Worm (Caenorhabditis elegans) whole organism, L1 larva: ENCODE results near the gene F46E10.2.

Experiments
- C04F5.9 ChIP-seq: sonication (generic microtip); optimal IDR thresholded peaks from 2 replicates; lab custom pipeline; 2016; ENCODE audit warnings: missing genetic modification characterization, missing compliant biosample characterization
- C34B4.2 ChIP-seq: sonication (generic microtip); optimal IDR thresholded peaks from 2 replicates; lab custom pipeline; 2017; ENCODE audit warnings: mild to moderate bottlenecking, missing genetic modification characterization, missing compliant biosample characterization
- Y116A8C.19 ChIP-seq: sonication (generic microtip); optimal IDR thresholded peaks from 2 replicates; lab custom pipeline; 2016; ENCODE audit warnings: missing compliant biosample characterization, missing genetic modification characterization, borderline replicate concordance
- blmp-1 ChIP-seq: fragments of 150-350 bp; optimal IDR thresholded peaks from 2 replicates; lab custom pipeline; 2014; ENCODE audit warnings: missing biosample characterization, missing genetic modification characterization
- ceh-63 ChIP-seq: fragments of 200-800 bp; sonication (Bioruptor generic); optimal IDR thresholded peaks from 2 replicates; lab custom pipeline; 2018; ENCODE audit warnings: mild to moderate bottlenecking, missing genetic modification characterization, missing compliant biosample characterization
- ceh-82 ChIP-seq, 3 experiments: fragments of 150-350 bp in 1 of 3; sonication (generic microtip) in 2 of 3; optimal IDR thresholded peaks; 2 replicates each; lab custom pipeline; 2014 to 2017; ENCODE audit warnings: missing biosample characterization in 3 of 3, missing genetic modification characterization in 3 of 3
- efl-3 ChIP-seq: fragments of 200-800 bp; sonication (Bioruptor generic); optimal IDR thresholded peaks from 2 replicates; lab custom pipeline; 2018; ENCODE audit warnings: mild to moderate bottlenecking, missing genetic modification characterization, missing compliant biosample characterization
- egl-27 ChIP-seq, 2 experiments: fragments of 150-350 bp in 1 of 2; sonication (generic microtip); optimal IDR thresholded peaks; 3 replicates each; lab custom pipeline; 2017 to 2018; ENCODE audit warnings: missing biosample characterization in 2 of 2, missing genetic modification characterization in 2 of 2, missing genetic modification reagents in 2 of 2
- elt-2 ChIP-seq: sonication (generic microtip); optimal IDR thresholded peaks from 2 replicates; lab custom pipeline; 2016; ENCODE audit warnings: missing genetic modification characterization, mild to moderate bottlenecking, inconsistent platforms, missing compliant biosample characterization, missing genetic modification reagents
- ets-5 ChIP-seq: fragments of 200-800 bp; sonication (Bioruptor generic); IDR thresholded peaks from 2 replicates; pipeline ENCODE4 v1.3.6; 2022; ENCODE audit warnings: missing genetic modification characterization, missing compliant biosample characterization
- fkh-10 ChIP-seq: sonication (generic microtip); optimal IDR thresholded peaks from 2 replicates; lab custom pipeline; 2017; ENCODE audit warnings: missing biosample characterization, missing genetic modification reagents, missing genetic modification characterization
- fkh-4 ChIP-seq: sonication (generic microtip); optimal IDR thresholded peaks from 2 replicates; lab custom pipeline; 2016; ENCODE audit warnings: missing compliant biosample characterization, missing genetic modification characterization, borderline replicate concordance
- grh-1 ChIP-seq: fragments of 200-800 bp; sonication (Bioruptor generic); IDR thresholded peaks from 2 replicates; pipeline ENCODE4 v1.3.6; 2022; ENCODE audit warnings: missing genetic modification reagents, missing genetic modification characterization, missing compliant biosample characterization
- hlh-17 ChIP-seq: fragments of 200-800 bp; sonication (Bioruptor generic); optimal IDR thresholded peaks from 2 replicates; lab custom pipeline; 2018; ENCODE audit warnings: missing genetic modification characterization, mild to moderate bottlenecking, missing compliant biosample characterization, moderate library complexity, borderline replicate concordance
- hlh-4 ChIP-seq: sonication (generic microtip); optimal IDR thresholded peaks from 2 replicates; lab custom pipeline; 2016; ENCODE audit warnings: mild to moderate bottlenecking, missing genetic modification characterization, missing compliant biosample characterization
- jun-1 ChIP-seq: fragments of 150-350 bp; optimal IDR thresholded peaks from 2 replicates; lab custom pipeline; 2014; ENCODE audit warnings: missing biosample characterization, missing genetic modification reagents, missing genetic modification characterization
- lin-14 ChIP-seq: fragments of 200-800 bp; sonication (Bioruptor generic); optimal IDR thresholded peaks from 2 replicates; lab custom pipeline; 2018; ENCODE audit warnings: mild to moderate bottlenecking, missing genetic modification characterization, moderate library complexity, missing compliant biosample characterization
- lin-35 ChIP-seq, 2 experiments: fragments of 150-350 bp; optimal IDR thresholded peaks; 2 replicates each; lab custom pipeline; 2014; ENCODE audit warnings: missing biosample characterization in 2 of 2, missing genetic modification characterization in 2 of 2, missing genetic modification reagents in 2 of 2
- mef-2 ChIP-seq: fragments of 150-350 bp; optimal IDR thresholded peaks from 2 replicates; lab custom pipeline; 2014; ENCODE audit warnings: missing biosample characterization, missing genetic modification characterization
- mep-1 ChIP-seq: fragments of 150-350 bp; optimal IDR thresholded peaks from 2 replicates; lab custom pipeline; 2014; ENCODE audit warnings: missing biosample characterization, missing genetic modification characterization
- nhr-20 ChIP-seq: sonication (generic microtip); optimal IDR thresholded peaks from 2 replicates; lab custom pipeline; 2016; ENCODE audit warnings: mild to moderate bottlenecking, missing genetic modification characterization, missing compliant biosample characterization
- nhr-47 ChIP-seq: sonication (generic microtip); optimal IDR thresholded peaks from 2 replicates; lab custom pipeline; 2016; ENCODE audit warnings: mild to moderate bottlenecking, missing genetic modification characterization, moderate library complexity, missing compliant biosample characterization
- nhr-85 ChIP-seq: sonication (generic microtip); peaks from one replicate; lab custom pipeline; 2016; ENCODE audit warnings: missing genetic modification characterization, inconsistent platforms, missing compliant biosample characterization
- pqm-1 ChIP-seq: sonication (generic microtip); optimal IDR thresholded peaks from 3 replicates; lab custom pipeline; 2017; ENCODE audit warnings: missing biosample characterization, missing genetic modification characterization
- sptf-1 ChIP-seq: fragments of 150-350 bp; optimal IDR thresholded peaks from 2 replicates; lab custom pipeline; 2014; ENCODE audit warnings: missing biosample characterization, missing genetic modification characterization
- tbx-2 ChIP-seq: sonication (generic microtip); optimal IDR thresholded peaks from 2 replicates; lab custom pipeline; 2016; ENCODE audit warnings: missing genetic modification characterization, missing compliant biosample characterization
- unc-86 ChIP-seq: sonication (generic microtip); optimal IDR thresholded peaks from 2 replicates; lab custom pipeline; 2016; ENCODE audit warnings: missing genetic modification characterization, missing compliant biosample characterization
- unc-98 ChIP-seq: fragments of 200-800 bp; sonication (Bioruptor generic); IDR thresholded peaks from 2 replicates; pipeline ENCODE4 v1.3.6; 2022; ENCODE audit warnings: missing genetic modification characterization, missing compliant biosample characterization
- vab-15 ChIP-seq: sonication (generic microtip); optimal IDR thresholded peaks from 2 replicates; lab custom pipeline; 2017; ENCODE audit warnings: missing genotype, mild to moderate bottlenecking, missing genetic modification characterization, missing compliant biosample characterization
- zip-4 ChIP-seq: fragments of 200-800 bp; sonication (Bioruptor generic); optimal IDR thresholded peaks from 2 replicates; lab custom pipeline; 2018; ENCODE audit warnings: mild to moderate bottlenecking, missing genetic modification characterization, moderate library complexity, missing compliant biosample characterization
- ztf-4 ChIP-seq: fragments of 150-350 bp; optimal IDR thresholded peaks from 2 replicates; lab custom pipeline; 2014; ENCODE audit warnings: missing biosample characterization, missing genetic modification characterization

The F46E10.2 gene

ce11 chrV:6487878-6488277, 32.4 kb upstream of the F46E10.2 start:
- peak; percentile 46 for TF ChIP-seq elt-2 (tag; lab: Kevin White, UChicago)
- no peak for TF ChIP-seq blmp-1 (tag; lab: Kevin White, UChicago)
- TF ChIP-seq, all 84 proteins: peak for 1

ce11 chrV:6488849-6489248, 31.4 kb upstream of the F46E10.2 start, which contains the start of gene lec-10:
Gene lec-10 (minus strand): TSS chrV:6489120.
- TF ChIP-seq ets-5 (no peak), nhr-20 (tag; lab: Kevin White, UChicago) (peak; percentile 5), sptf-1 (tag; lab: Kevin White, UChicago) (no peak), unc-98 (GFP tag; lab: Robert Waterston, UW) (no peak), fkh-10 (GFP tag; lab: Kevin White, UChicago) (no peak), pqm-1 (tag; lab: Kevin White, UChicago) (peak; percentile 81), lin-14 (GFP tag; lab: Kevin White, UChicago) (no peak), C04F5.9 (tag; lab: Kevin White, UChicago) (no peak), jun-1 (tag; lab: Kevin White, UChicago) (peak; percentile 39), unc-86 (tag; lab: Kevin White, UChicago) (no peak), fkh-4 (tag; lab: Kevin White, UChicago) (no peak), zip-4 (GFP tag; lab: Kevin White, UChicago) (no peak), ceh-63 (GFP tag; lab: Kevin White, UChicago) (no peak), mep-1 (tag; lab: Kevin White, UChicago) (no peak), mef-2 (tag; lab: Kevin White, UChicago) (no peak), elt-2 (tag; lab: Kevin White, UChicago) (peak; percentile 87), ceh-82 (tag; optimal IDR thresholded peaks at IDR 0.05; lab: Kevin White, UChicago) (no peak), Y116A8C.19 (tag; lab: Kevin White, UChicago) (no peak), lin-35 (GFP tag; optimal IDR thresholded peaks at IDR 0.05; lab: Kevin White, UChicago) (peak in 1 of 2 experiments; percentile 47), C34B4.2 (no peak)

- TF ChIP-seq lin-35 (GFP tag; optimal IDR thresholded peaks at IDR 0.05; lab: Kevin White, UChicago), result peak in 1 of 2 experiments; percentile 8
- no peak for TF ChIP-seq grh-1 (GFP tag; lab: Robert Waterston, UW)
- TF ChIP-seq elt-2 (tag; lab: Kevin White, UChicago), result peak; percentile 67
- TF ChIP-seq, all 84 proteins: peak for 2
Observed at ce11 chrV:6492497-6492896, 27.7 kb upstream of the F46E10.2 start.

ce11 chrV:6493821-6494220, 26.4 kb upstream of the F46E10.2 start, which contains the start of gene cpt-6:
Gene cpt-6 (minus strand): TSS chrV:6493921.
- TF ChIP-seq nhr-85 (tag; lab: Kevin White, UChicago) (peak; percentile 65), mep-1 (tag; lab: Kevin White, UChicago) (no peak)

ce11 chrV:6495353-6495752, 24.9 kb upstream of the F46E10.2 start:
- TF ChIP-seq blmp-1 (tag; lab: Kevin White, UChicago) (peak; percentile 94), ztf-4 (tag; lab: Kevin White, UChicago) (no peak), sptf-1 (tag; lab: Kevin White, UChicago) (no peak)

ce11 chrV:6496611-6497158, 23.6 kb upstream of the F46E10.2 start, which contains the start of gene dgtr-1:
Gene dgtr-1 (plus strand): TSS chrV:6497108.
- no peak for TF ChIP-seq hlh-4 (tag; lab: Kevin White, UChicago)
- TF ChIP-seq efl-3 (GFP tag; lab: Kevin White, UChicago), result no peak
- TF ChIP-seq tbx-2, result no peak
- TF ChIP-seq nhr-20 (tag; lab: Kevin White, UChicago), result no peak
- no peak for TF ChIP-seq egl-27 (tag; optimal IDR thresholded peaks at IDR 0.05; lab: Kevin White, UChicago)
- TF ChIP-seq vab-15 (tag; lab: Kevin White, UChicago), result no peak
- no peak for TF ChIP-seq hlh-17
- TF ChIP-seq nhr-47, result no peak
- no peak for TF ChIP-seq mef-2 (tag; lab: Kevin White, UChicago)
- TF ChIP-seq, all 84 proteins: peak for 0
